Worm (Caenorhabditis elegans) whole organism, late embryonic: ENCODE results near the gene cnc-8.

Source experiments
- C38D4.7 ChIP-seq: fragments of 200-800 bp; sonication (Bioruptor generic); optimal IDR thresholded peaks from 2 replicates; lab custom pipeline; 2018; ENCODE audit warnings: mild to moderate bottlenecking, missing genetic modification characterization, moderate library complexity, missing compliant biosample characterization
- ahr-1 ChIP-seq: sonication (generic microtip); optimal IDR thresholded peaks from 2 replicates; lab custom pipeline; 2016; ENCODE audit warnings: missing genetic modification characterization, missing compliant biosample characterization
- ceh-14 ChIP-seq: sonication (generic microtip); optimal IDR thresholded peaks from 2 replicates; lab custom pipeline; 2016; ENCODE audit warnings: missing genotype, missing genetic modification characterization, missing compliant biosample characterization
- ceh-19 ChIP-seq: fragments of 200-800 bp; sonication (Bioruptor generic); optimal IDR thresholded peaks from 2 replicates; lab custom pipeline; 2018; ENCODE audit warnings: mild to moderate bottlenecking, missing genetic modification characterization, missing compliant biosample characterization
- ceh-22 ChIP-seq: sonication (generic microtip); optimal IDR thresholded peaks from 2 replicates; lab custom pipeline; 2017; ENCODE audit warnings: missing biosample characterization, missing genetic modification characterization
- ceh-30 ChIP-seq: fragments of 150-350 bp; optimal IDR thresholded peaks from 2 replicates; lab custom pipeline; 2014; ENCODE audit warnings: missing biosample characterization, missing genetic modification characterization
- ceh-31 ChIP-seq: sonication (generic microtip); optimal IDR thresholded peaks from 2 replicates; lab custom pipeline; 2016; ENCODE audit warnings: missing genetic modification characterization, missing compliant biosample characterization
- ceh-34 ChIP-seq: sonication (generic microtip); optimal IDR thresholded peaks from 2 replicates; lab custom pipeline; 2016; ENCODE audit warnings: mild to moderate bottlenecking, missing genetic modification characterization, missing compliant biosample characterization
- ceh-45 ChIP-seq: fragments of 200-800 bp; sonication (Bioruptor generic); IDR thresholded peaks from 2 replicates; pipeline ENCODE4 v1.3.6; 2022; ENCODE audit warnings: missing genetic modification reagents, missing genetic modification characterization, missing compliant biosample characterization
- ceh-48 ChIP-seq: sonication (generic microtip); optimal IDR thresholded peaks from 2 replicates; lab custom pipeline; 2016; ENCODE audit warnings: missing genetic modification characterization, inconsistent platforms, missing compliant biosample characterization
- ceh-6 ChIP-seq: fragments of 200-800 bp; sonication (Bioruptor generic); optimal IDR thresholded peaks from 2 replicates; lab custom pipeline; 2018; ENCODE audit warnings: mild to moderate bottlenecking, missing genetic modification characterization, missing compliant biosample characterization
- ceh-9 ChIP-seq: sonication (generic microtip); optimal IDR thresholded peaks from 2 replicates; lab custom pipeline; 2016; ENCODE audit warnings: mild to moderate bottlenecking, missing genetic modification characterization, inconsistent platforms, missing compliant biosample characterization
- che-1 ChIP-seq: sonication (generic microtip); optimal IDR thresholded peaks from 2 replicates; lab custom pipeline; 2016; ENCODE audit warnings: mild to moderate bottlenecking, missing genetic modification characterization, missing compliant biosample characterization
- dve-1 ChIP-seq: sonication (generic microtip); optimal IDR thresholded peaks from 2 replicates; lab custom pipeline; 2017; ENCODE audit warnings: antibody characterized with exemption, mild to moderate bottlenecking, missing genetic modification characterization, missing compliant biosample characterization
- elt-2 ChIP-seq: sonication (generic microtip); optimal IDR thresholded peaks from 2 replicates; lab custom pipeline; 2016; ENCODE audit warnings: missing genetic modification reagents, missing genetic modification characterization, missing compliant biosample characterization
- gmeb-2 ChIP-seq: sonication (generic microtip); optimal IDR thresholded peaks from 2 replicates; lab custom pipeline; 2016; ENCODE audit warnings: missing genetic modification characterization, inconsistent platforms, missing compliant biosample characterization
- madf-2 ChIP-seq: sonication (generic microtip); optimal IDR thresholded peaks from 2 replicates; lab custom pipeline; 2017; ENCODE audit warnings: missing genetic modification characterization, missing compliant biosample characterization
- nfya-1 ChIP-seq: sonication (generic microtip); optimal IDR thresholded peaks from 2 replicates; lab custom pipeline; 2017; ENCODE audit warnings: missing genetic modification characterization, mild to moderate bottlenecking, missing compliant biosample characterization, antibody characterized with exemption, moderate library complexity
- nhr-232 ChIP-seq: sonication (generic microtip); optimal IDR thresholded peaks from 2 replicates; lab custom pipeline; 2016; ENCODE audit warnings: missing genetic modification characterization, missing compliant biosample characterization
- odd-2 ChIP-seq: sonication (generic microtip); optimal IDR thresholded peaks from 2 replicates; lab custom pipeline; 2017; ENCODE audit warnings: antibody characterized with exemption, mild to moderate bottlenecking, missing genetic modification characterization, missing compliant biosample characterization
- pha-4 ChIP-seq: fragments of 150-350 bp; optimal IDR thresholded peaks from 2 replicates; lab custom pipeline; 2018; ENCODE audit warnings: missing biosample characterization, missing genetic modification reagents, missing genetic modification characterization
- ref-2 ChIP-seq: sonication (generic microtip); optimal IDR thresholded peaks from 2 replicates; lab custom pipeline; 2016; ENCODE audit warnings: missing genetic modification characterization, missing compliant biosample characterization
- sdc-2 ChIP-seq: sonication (generic microtip); optimal IDR thresholded peaks from 2 replicates; lab custom pipeline; 2016; ENCODE audit warnings: missing genotype, missing genetic modification characterization, missing compliant biosample characterization
- sox-2 ChIP-seq: fragments of 200-800 bp; sonication (Bioruptor generic); IDR thresholded peaks from 2 replicates; pipeline ENCODE4 v1.3.6; 2022; ENCODE audit warnings: missing genetic modification reagents, missing genetic modification characterization, missing compliant biosample characterization
- syd-9 ChIP-seq: sonication (generic microtip); optimal IDR thresholded peaks from 2 replicates; lab custom pipeline; 2016; ENCODE audit warnings: mild to moderate bottlenecking, missing genetic modification characterization, moderate library complexity, missing compliant biosample characterization
- tbx-7 ChIP-seq: sonication (generic microtip); optimal IDR thresholded peaks from 2 replicates; lab custom pipeline; 2016; ENCODE audit warnings: missing genotype, missing genetic modification characterization, missing compliant biosample characterization
- ttx-3 ChIP-seq: sonication (generic microtip); optimal IDR thresholded peaks from 2 replicates; lab custom pipeline; 2016; ENCODE audit warnings: missing genetic modification reagents, missing genetic modification characterization, missing compliant biosample characterization
- unc-55 ChIP-seq: sonication (generic microtip); optimal IDR thresholded peaks from 2 replicates; lab custom pipeline; 2017; ENCODE audit warnings: missing biosample characterization, missing genetic modification reagents, missing genetic modification characterization

Gene cnc-8

ce11 chrX:10340986-10341385 lies 34.6 kb downstream of the cnc-8 start, which contains the start of gene R07E3.1:
Gene R07E3.1 (minus strand): TSS chrX:10341161.
- TF ChIP-seq elt-2 (tag; lab: Kevin White, UChicago) (peak; percentile 67), nfya-1 (tag; lab: Kevin White, UChicago) (no peak), unc-55 (GFP tag; lab: Kevin White, UChicago) (no peak), ref-2 (tag; lab: Kevin White, UChicago) (no peak), che-1 (tag; lab: Kevin White, UChicago) (no peak)

DNA sequence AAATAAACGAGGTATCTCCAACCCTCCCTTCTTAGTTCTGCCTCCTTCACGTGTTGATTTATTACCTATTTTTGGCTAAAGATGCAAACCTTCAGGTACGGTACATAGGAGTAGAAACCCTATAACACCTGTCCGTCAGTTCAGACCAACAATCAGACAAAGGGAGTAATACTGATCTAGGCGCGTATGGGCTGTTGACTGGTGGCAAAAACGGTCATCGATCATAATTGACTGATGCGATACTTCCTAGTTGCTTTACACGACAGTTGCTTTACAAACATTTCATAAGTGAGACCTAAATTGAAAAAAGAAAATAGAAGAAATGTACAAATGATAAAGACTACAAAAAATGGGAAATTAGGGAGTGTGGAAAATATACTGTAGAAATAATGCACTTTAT lies 43.8 kb downstream of the cnc-8 start:
- TF ChIP-seq ceh-31 (no peak), madf-2 (tag; lab: Kevin White, UChicago) (no peak), ahr-1 (tag; lab: Kevin White, UChicago) (no peak), ceh-22 (tag; lab: Kevin White, UChicago) (no peak), nfya-1 (tag; lab: Kevin White, UChicago) (no peak), ceh-9 (tag; lab: Kevin White, UChicago) (no peak), syd-9 (no peak), ceh-48 (tag; lab: Kevin White, UChicago) (no peak), dve-1 (no peak), ceh-30 (no peak), odd-2 (tag; lab: Kevin White, UChicago) (no peak), ref-2 (tag; lab: Kevin White, UChicago) (no peak), ceh-19 (GFP tag; lab: Kevin White, UChicago) (no peak), ceh-45 (GFP tag; lab: Robert Waterston, UW) (no peak), pha-4 (tag; lab: Kevin White, UChicago) (no peak), nhr-232 (tag; lab: Kevin White, UChicago) (no peak), ttx-3 (tag; lab: Kevin White, UChicago) (no peak), gmeb-2 (tag; lab: Kevin White, UChicago) (no peak)
- TF ChIP-seq, all 69 proteins: peak for 0

ce11 chrX:10353857-10354256 lies 47.5 kb downstream of the cnc-8 start:
- no peak for TF ChIP-seq gmeb-2 (tag; lab: Kevin White, UChicago)
- TF ChIP-seq sdc-2 (tag; lab: Kevin White, UChicago), result peak; percentile 92
- TF ChIP-seq C38D4.7 (GFP tag; lab: Kevin White, UChicago), result no peak

DNA sequence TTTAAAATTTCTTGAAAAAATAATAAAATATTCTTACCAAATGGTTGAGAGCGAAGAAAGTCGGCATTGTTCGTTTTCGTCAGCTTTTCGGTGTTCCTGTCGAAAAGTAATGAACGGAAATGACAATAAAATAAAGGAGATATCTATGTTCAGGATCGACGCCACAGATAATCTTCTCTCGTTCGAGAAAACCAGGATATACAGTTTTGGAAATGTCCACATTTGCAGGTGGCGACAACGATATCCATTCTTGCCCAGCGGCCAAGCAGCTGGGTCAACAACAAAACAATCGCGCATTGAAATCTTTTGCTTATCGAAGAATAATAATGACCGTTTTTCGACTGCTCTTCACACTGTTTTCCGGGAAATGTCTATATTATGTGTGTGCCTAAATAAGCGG lies 49.3 kb downstream of the cnc-8 start, which contains the start of gene R07E3.7:
Gene R07E3.7, minus strand, starts transcription at position 101 of the 400 bp plus-strand sequence.
- TF ChIP-seq ceh-34 (no peak), ceh-14 (no peak), ceh-6 (GFP tag; lab: Kevin White, UChicago) (no peak), tbx-7 (tag; lab: Kevin White, UChicago) (no peak), sox-2 (no peak), ceh-22 (tag; lab: Kevin White, UChicago) (no peak)
